Fruit fly (Drosophila melanogaster): ENCODE measurements around the gene CG9801.

Gene CG9801

DNA sequence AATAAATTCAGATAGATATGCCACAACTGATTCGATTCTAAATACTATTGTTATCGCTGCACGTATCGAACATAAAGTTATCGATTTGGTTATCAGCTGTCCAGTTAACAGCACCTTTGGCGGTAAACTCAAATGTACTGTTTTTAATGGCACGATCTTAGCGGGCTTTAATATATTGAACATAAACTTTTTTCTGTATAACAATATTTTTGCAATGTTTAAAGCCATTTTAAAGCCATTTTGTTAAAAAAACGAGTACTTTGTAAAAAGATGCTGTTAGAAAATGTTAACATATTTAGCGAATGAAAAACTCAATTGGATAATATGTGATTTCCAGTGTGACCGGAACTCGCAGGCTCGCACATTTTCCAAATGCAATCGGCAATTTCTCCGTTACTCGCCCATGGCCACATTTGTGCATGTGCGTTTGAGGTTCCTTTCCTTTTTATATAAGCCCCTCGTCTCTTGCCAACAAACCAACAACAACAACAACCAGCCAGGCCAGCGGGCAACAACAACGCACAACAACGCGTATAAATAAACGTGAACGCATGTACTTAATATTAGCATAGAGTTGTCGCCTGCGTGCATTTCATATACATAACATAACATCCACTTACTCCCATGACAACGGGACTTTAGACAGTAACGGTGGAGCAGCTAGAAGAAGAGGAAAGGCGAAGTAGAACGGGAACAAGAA is 31.5 kb downstream of the CG9801 start, which contains the start of gene TMEM216 (continued):
- TF ChIP-seq Mad (GFP tag; optimal IDR thresholded peaks at IDR 0.05), result peak; percentile 25
- TF ChIP-seq CG7839 (tag; optimal IDR thresholded peaks at IDR 0.05), result no peak
- no peak for TF ChIP-seq lmd (GFP tag; IDR thresholded peaks at IDR 0.05)
- no peak for TF ChIP-seq sc (optimal IDR thresholded peaks at IDR 0.05)
- no peak for TF ChIP-seq sc (GFP tag; optimal IDR thresholded peaks at IDR 0.05)
- TF ChIP-seq cg (GFP tag; optimal IDR thresholded peaks at IDR 0.05), result no peak
- TF ChIP-seq CG12391 (tag; optimal IDR thresholded peaks at IDR 0.05), result no peak
- no peak for TF ChIP-seq grn (GFP tag; optimal IDR thresholded peaks at IDR 0.05)
- no peak for TF ChIP-seq Spps (tag; optimal IDR thresholded peaks at IDR 0.05)
- no peak for TF ChIP-seq CG13775 (GFP tag; optimal IDR thresholded peaks at IDR 0.05)
- no peak for TF ChIP-seq ewg (GFP tag; optimal IDR thresholded peaks at IDR 0.05)
- TF ChIP-seq cato (GFP tag; optimal IDR thresholded peaks at IDR 0.05; ENCODE audit: borderline replicate concordance), result no peak
- no peak for TF ChIP-seq CG12104 (GFP tag; optimal IDR thresholded peaks at IDR 0.05)
- no peak for TF ChIP-seq CG6791 (GFP tag; IDR thresholded peaks at IDR 0.05; ENCODE audit: partially characterized antibody)
- TF ChIP-seq CG12219 (GFP tag; optimal IDR thresholded peaks at IDR 0.05), result no peak
- TF ChIP-seq CG3407 (GFP tag; optimal IDR thresholded peaks at IDR 0.05), result no peak
- no peak for TF ChIP-seq trh (GFP tag; optimal IDR thresholded peaks at IDR 0.05)
- no peak for TF ChIP-seq Abd-B (GFP tag; optimal IDR thresholded peaks at IDR 0.05)
- no peak for TF ChIP-seq shn (GFP tag; optimal IDR thresholded peaks at IDR 0.05)
- peak; percentile 7 to 82 for TF ChIP-seq crp (GFP tag; optimal IDR thresholded peaks at IDR 0.05)
- no peak for TF ChIP-seq btn (GFP tag; optimal IDR thresholded peaks at IDR 0.05)
- no peak for TF ChIP-seq CG6175 (GFP tag; IDR thresholded peaks at IDR 0.05)
- TF ChIP-seq Ets65A (GFP tag), result no peak
- TF ChIP-seq Sin3A (optimal IDR thresholded peaks at IDR 0.05), result peak; percentile 79
- no peak for TF ChIP-seq CG9437 (GFP tag; optimal IDR thresholded peaks at IDR 0.05)
- TF ChIP-seq CG15073 (GFP tag; optimal IDR thresholded peaks at IDR 0.05), result no peak
- peak; percentile 42 for TF ChIP-seq CG33213 (GFP tag; optimal IDR thresholded peaks at IDR 0.05)
- no peak for TF ChIP-seq B-H2 (GFP tag; optimal IDR thresholded peaks at IDR 0.05)
- TF ChIP-seq tna (GFP tag; IDR thresholded peaks at IDR 0.05; ENCODE audit: partially characterized antibody), result no peak; the same call in 1 of the 2 replicates
- TF ChIP-seq eyg (GFP tag; optimal IDR thresholded peaks at IDR 0.05), result no peak
- no peak for TF ChIP-seq nau (GFP tag; optimal IDR thresholded peaks at IDR 0.05)
- TF ChIP-seq CG14710 (tag; optimal IDR thresholded peaks at IDR 0.05), result peak; percentile 60
- no peak for TF ChIP-seq Hey (tag; optimal IDR thresholded peaks at IDR 0.05)
- peak; percentile 77 for TF ChIP-seq Ets97D (GFP tag; optimal IDR thresholded peaks at IDR 0.05)
- TF ChIP-seq chn (GFP tag; optimal IDR thresholded peaks at IDR 0.05), result no peak
- peak; percentile 85 for TF ChIP-seq CG17385 (GFP tag; optimal IDR thresholded peaks at IDR 0.05)
- TF ChIP-seq CG17912 (GFP tag; optimal IDR thresholded peaks at IDR 0.05), result no peak
- no peak for TF ChIP-seq fd64A (GFP tag; optimal IDR thresholded peaks at IDR 0.05)
- TF ChIP-seq Jarid2 (GFP tag; optimal IDR thresholded peaks at IDR 0.05), result no peak
- TF ChIP-seq CG34224 (GFP tag; IDR thresholded peaks at IDR 0.05; ENCODE audit: partially characterized antibody), result peak; percentile 60; the same call in 1 of the 3 replicates
- TF ChIP-seq H2.0 (GFP tag; IDR thresholded peaks at IDR 0.05), result no peak
- no peak for TF ChIP-seq CG17802 (tag; optimal IDR thresholded peaks at IDR 0.05)
- no peak for TF ChIP-seq HLH3B (GFP tag; IDR thresholded peaks at IDR 0.05)
- TF ChIP-seq CG14667 (GFP tag; IDR thresholded peaks at IDR 0.05), result no peak
- TF ChIP-seq CG8388 (GFP tag; optimal IDR thresholded peaks at IDR 0.05), result no peak
- no peak for TF ChIP-seq unpg (GFP tag; optimal IDR thresholded peaks at IDR 0.05)
- no peak for TF ChIP-seq gcm2 (GFP tag; optimal IDR thresholded peaks at IDR 0.05)
- no peak for TF ChIP-seq Oli (tag; optimal IDR thresholded peaks at IDR 0.05)
- TF ChIP-seq gcm (GFP tag; optimal IDR thresholded peaks at IDR 0.05), result no peak
- TF ChIP-seq Med (GFP tag), result peak; percentile 76
